Fruit fly (Drosophila melanogaster) whole organism, pupa: Measurements from ENCODE around the gene Nmdmc.

Source experiments
- CG10348 ChIP-seq: fragments of 200-800 bp; sonication (Bioruptor generic); IDR thresholded peaks from 2 replicates; pipeline ENCODE4 v1.3.6; 2022; ENCODE audit warnings: missing biosample characterization, missing genetic modification characterization
- CG13204 ChIP-seq: fragments of 200-800 bp; sonication (Bioruptor generic); optimal IDR thresholded peaks from 2 replicates; lab custom pipeline; 2018; ENCODE audit warnings: missing biosample characterization, mild to moderate bottlenecking, missing genetic modification characterization, moderate library complexity
- CG17806 ChIP-seq: fragments of 200-800 bp; sonication (Bioruptor generic); optimal IDR thresholded peaks from 2 replicates; lab custom pipeline; 2018; ENCODE audit warnings: missing biosample characterization, mild to moderate bottlenecking, missing genetic modification characterization, moderate library complexity
- CG34367 ChIP-seq: fragments of 200-800 bp; sonication (Bioruptor generic); optimal IDR thresholded peaks from 2 replicates; lab custom pipeline; 2018; ENCODE audit warnings: missing biosample characterization, mild to moderate bottlenecking, missing genetic modification characterization
- Ets98B ChIP-seq: fragments of 200-800 bp; sonication (Bioruptor generic); IDR thresholded peaks from 2 replicates; pipeline ENCODE4 v1.3.6; 2022; ENCODE audit warnings: missing biosample characterization, missing genetic modification characterization
- Pif1A ChIP-seq: fragments of 200-800 bp; sonication (Bioruptor generic); optimal IDR thresholded peaks from 3 replicates; lab custom pipeline; 2016; ENCODE audit warnings: missing biosample characterization, missing genetic modification characterization
- rn ChIP-seq: fragments of 200-800 bp; sonication (Bioruptor generic); IDR thresholded peaks from 2 replicates; pipeline ENCODE4 v1.3.6; 2022; ENCODE audit warnings: missing biosample characterization, missing genetic modification characterization

dm6 chr3R:9083379-9083778 is 33.0 kb upstream of the Nmdmc start:
- TF ChIP-seq Ets98B (GFP tag; lab: Robert Waterston, UW) (no peak), rn (GFP tag; lab: Robert Waterston, UW) (no peak), Pif1A (GFP tag; lab: Kevin White, UChicago) (no peak), CG13204 (GFP tag; lab: Kevin White, UChicago) (no peak), CG34367 (no peak), CG17806 (tag; lab: Kevin White, UChicago) (no peak), CG10348 (no peak)
